Worm (Caenorhabditis elegans) whole organism, L1 larva: Measurements from ENCODE around the gene dkc-1.

Experiments
- C16A3.4 ChIP-seq: fragments of 150-350 bp; optimal IDR thresholded peaks from 2 replicates; lab custom pipeline; 2014; ENCODE audit warnings: missing biosample characterization, missing genetic modification characterization
- F16B12.6 ChIP-seq: fragments of 150-350 bp; optimal IDR thresholded peaks from 2 replicates; lab custom pipeline; 2014; ENCODE audit warnings: missing biosample characterization, missing genetic modification characterization
- aha-1 ChIP-seq: fragments of 150-350 bp; optimal IDR thresholded peaks from 2 replicates; lab custom pipeline; 2014; ENCODE audit warnings: missing biosample characterization, missing genetic modification characterization
- aly-2 ChIP-seq: fragments of 150-350 bp; optimal IDR thresholded peaks from 2 replicates; lab custom pipeline; 2014; ENCODE audit warnings: missing biosample characterization, missing genetic modification characterization
- ama-1 ChIP-seq: fragments of 150-350 bp; optimal IDR thresholded peaks from 2 replicates; lab custom pipeline; 2014
- blmp-1 ChIP-seq: fragments of 150-350 bp; optimal IDR thresholded peaks from 2 replicates; lab custom pipeline; 2014; ENCODE audit warnings: missing biosample characterization, missing genetic modification characterization
- ceh-63 ChIP-seq: fragments of 200-800 bp; sonication (Bioruptor generic); optimal IDR thresholded peaks from 2 replicates; lab custom pipeline; 2018; ENCODE audit warnings: mild to moderate bottlenecking, missing genetic modification characterization, missing compliant biosample characterization
- ceh-8 ChIP-seq: fragments of 200-800 bp; sonication (Bioruptor generic); optimal IDR thresholded peaks from 2 replicates; lab custom pipeline; 2018; ENCODE audit warnings: mild to moderate bottlenecking, missing genetic modification characterization, moderate library complexity, missing compliant biosample characterization
- ceh-88 ChIP-seq: fragments of 200-800 bp; sonication (Bioruptor generic); IDR thresholded peaks from 2 replicates; pipeline ENCODE4 v1.3.6; 2022; ENCODE audit warnings: missing genetic modification characterization, missing compliant biosample characterization
- ceh-90 ChIP-seq: sonication (generic microtip); optimal IDR thresholded peaks from 2 replicates; lab custom pipeline; 2016; ENCODE audit warnings: missing genetic modification characterization, missing compliant biosample characterization
- ces-1 ChIP-seq: fragments of 150-350 bp; optimal IDR thresholded peaks from 2 replicates; lab custom pipeline; 2014; ENCODE audit warnings: missing biosample characterization, missing genetic modification reagents, missing genetic modification characterization
- efl-1 ChIP-seq, 4 experiments: fragments of 150-350 bp; optimal IDR thresholded peaks in 3 of 4; peaks in 1 of 4; 1 replicate in 1 of 4; 2 replicates in 3 of 4; lab custom pipeline; 2014; ENCODE audit warnings: missing biosample characterization in 2 of 4, missing genetic modification characterization in 2 of 4, missing genetic modification reagents in 2 of 4
- fkh-4 ChIP-seq: sonication (generic microtip); optimal IDR thresholded peaks from 2 replicates; lab custom pipeline; 2016; ENCODE audit warnings: missing compliant biosample characterization, missing genetic modification characterization, borderline replicate concordance
- fkh-8 ChIP-seq: sonication (generic microtip); optimal IDR thresholded peaks from 2 replicates; lab custom pipeline; 2016; ENCODE audit warnings: mild to moderate bottlenecking, missing genetic modification characterization, missing compliant biosample characterization
- fos-1 ChIP-seq: fragments of 150-350 bp; optimal IDR thresholded peaks from 2 replicates; lab custom pipeline; 2014; ENCODE audit warnings: missing biosample characterization, missing genetic modification characterization
- grh-1 ChIP-seq: fragments of 200-800 bp; sonication (Bioruptor generic); IDR thresholded peaks from 2 replicates; pipeline ENCODE4 v1.3.6; 2022; ENCODE audit warnings: missing genetic modification reagents, missing genetic modification characterization, missing compliant biosample characterization
- hlh-17 ChIP-seq: fragments of 200-800 bp; sonication (Bioruptor generic); optimal IDR thresholded peaks from 2 replicates; lab custom pipeline; 2018; ENCODE audit warnings: missing genetic modification characterization, mild to moderate bottlenecking, missing compliant biosample characterization, moderate library complexity, borderline replicate concordance
- isw-1 ChIP-seq: fragments of 200-800 bp; sonication (Bioruptor generic); IDR thresholded peaks from 2 replicates; pipeline ENCODE4 v1.3.6; 2022; ENCODE audit warnings: missing genetic modification characterization, missing compliant biosample characterization
- lin-13 ChIP-seq: fragments of 150-350 bp; optimal IDR thresholded peaks from 2 replicates; lab custom pipeline; 2014; ENCODE audit warnings: missing biosample characterization, missing genetic modification reagents, missing genetic modification characterization
- lin-15B ChIP-seq: fragments of 150-350 bp; sonication (generic microtip); optimal IDR thresholded peaks from 3 replicates; lab custom pipeline; 2014; ENCODE audit warnings: missing biosample characterization, missing genetic modification characterization
- lin-35 ChIP-seq, 2 experiments: fragments of 150-350 bp; optimal IDR thresholded peaks; 2 replicates each; lab custom pipeline; 2014; ENCODE audit warnings: missing biosample characterization in 2 of 2, missing genetic modification characterization in 2 of 2, missing genetic modification reagents in 2 of 2
- mab-9 ChIP-seq: fragments of 200-800 bp; sonication (Bioruptor generic); IDR thresholded peaks from 2 replicates; pipeline ENCODE4 v1.3.6; 2022; ENCODE audit warnings: missing genetic modification reagents, missing genetic modification characterization, missing compliant biosample characterization
- mef-2 ChIP-seq: fragments of 150-350 bp; optimal IDR thresholded peaks from 2 replicates; lab custom pipeline; 2014; ENCODE audit warnings: missing biosample characterization, missing genetic modification characterization
- mep-1 ChIP-seq: fragments of 150-350 bp; optimal IDR thresholded peaks from 2 replicates; lab custom pipeline; 2014; ENCODE audit warnings: missing biosample characterization, missing genetic modification characterization
- nhr-11 ChIP-seq: fragments of 150-350 bp; optimal IDR thresholded peaks from 2 replicates; lab custom pipeline; 2014; ENCODE audit warnings: missing biosample characterization, missing genetic modification characterization
- nhr-12 ChIP-seq: sonication (generic microtip); optimal IDR thresholded peaks from 2 replicates; lab custom pipeline; 2017; ENCODE audit warnings: missing biosample characterization, missing genetic modification characterization
- nhr-19 ChIP-seq: fragments of 200-800 bp; sonication (Bioruptor generic); conservative IDR thresholded peaks from 2 replicates; pipeline ENCODE4 v1.3.6; 2022; ENCODE audit warnings: missing genetic modification characterization, missing compliant biosample characterization
- nhr-20 ChIP-seq: sonication (generic microtip); optimal IDR thresholded peaks from 2 replicates; lab custom pipeline; 2016; ENCODE audit warnings: mild to moderate bottlenecking, missing genetic modification characterization, missing compliant biosample characterization
- nhr-47 ChIP-seq: sonication (generic microtip); optimal IDR thresholded peaks from 2 replicates; lab custom pipeline; 2016; ENCODE audit warnings: mild to moderate bottlenecking, missing genetic modification characterization, moderate library complexity, missing compliant biosample characterization
- nhr-71 ChIP-seq: sonication (generic microtip); optimal IDR thresholded peaks from 2 replicates; lab custom pipeline; 2016; ENCODE audit warnings: mild to moderate bottlenecking, missing genetic modification characterization, moderate library complexity, missing compliant biosample characterization
- nhr-77 ChIP-seq: fragments of 150-350 bp; optimal IDR thresholded peaks from 2 replicates; lab custom pipeline; 2014; ENCODE audit warnings: missing biosample characterization, missing genetic modification characterization
- nhr-84 ChIP-seq: sonication (generic microtip); optimal IDR thresholded peaks from 2 replicates; lab custom pipeline; 2017; ENCODE audit warnings: missing biosample characterization, missing genetic modification characterization
- nhr-85 ChIP-seq: sonication (generic microtip); peaks from one replicate; lab custom pipeline; 2016; ENCODE audit warnings: missing genetic modification characterization, inconsistent platforms, missing compliant biosample characterization
- skn-1 ChIP-seq: fragments of 150-350 bp; optimal IDR thresholded peaks from 2 replicates; lab custom pipeline; 2014; ENCODE audit warnings: missing biosample characterization, missing genetic modification characterization
- snpc-4 ChIP-seq: fragments of 150-350 bp; optimal IDR thresholded peaks from 2 replicates; lab custom pipeline; 2014; ENCODE audit warnings: missing biosample characterization, missing genetic modification characterization
- sptf-1 ChIP-seq: fragments of 150-350 bp; optimal IDR thresholded peaks from 2 replicates; lab custom pipeline; 2014; ENCODE audit warnings: missing biosample characterization, missing genetic modification characterization
- tlp-1 ChIP-seq: fragments of 150-350 bp; optimal IDR thresholded peaks from 2 replicates; lab custom pipeline; 2014; ENCODE audit warnings: missing biosample characterization, missing genetic modification characterization
- unc-130 ChIP-seq: fragments of 150-350 bp; optimal IDR thresholded peaks from 2 replicates; lab custom pipeline; 2017; ENCODE audit warnings: missing biosample characterization, missing genetic modification characterization, inconsistent platforms
- unc-30 ChIP-seq: sonication (generic microtip); optimal IDR thresholded peaks from 2 replicates; lab custom pipeline; 2017; ENCODE audit warnings: missing biosample characterization, missing genetic modification characterization
- zip-4 ChIP-seq: fragments of 200-800 bp; sonication (Bioruptor generic); optimal IDR thresholded peaks from 2 replicates; lab custom pipeline; 2018; ENCODE audit warnings: mild to moderate bottlenecking, missing genetic modification characterization, moderate library complexity, missing compliant biosample characterization

dkc-1 gene

DNA sequence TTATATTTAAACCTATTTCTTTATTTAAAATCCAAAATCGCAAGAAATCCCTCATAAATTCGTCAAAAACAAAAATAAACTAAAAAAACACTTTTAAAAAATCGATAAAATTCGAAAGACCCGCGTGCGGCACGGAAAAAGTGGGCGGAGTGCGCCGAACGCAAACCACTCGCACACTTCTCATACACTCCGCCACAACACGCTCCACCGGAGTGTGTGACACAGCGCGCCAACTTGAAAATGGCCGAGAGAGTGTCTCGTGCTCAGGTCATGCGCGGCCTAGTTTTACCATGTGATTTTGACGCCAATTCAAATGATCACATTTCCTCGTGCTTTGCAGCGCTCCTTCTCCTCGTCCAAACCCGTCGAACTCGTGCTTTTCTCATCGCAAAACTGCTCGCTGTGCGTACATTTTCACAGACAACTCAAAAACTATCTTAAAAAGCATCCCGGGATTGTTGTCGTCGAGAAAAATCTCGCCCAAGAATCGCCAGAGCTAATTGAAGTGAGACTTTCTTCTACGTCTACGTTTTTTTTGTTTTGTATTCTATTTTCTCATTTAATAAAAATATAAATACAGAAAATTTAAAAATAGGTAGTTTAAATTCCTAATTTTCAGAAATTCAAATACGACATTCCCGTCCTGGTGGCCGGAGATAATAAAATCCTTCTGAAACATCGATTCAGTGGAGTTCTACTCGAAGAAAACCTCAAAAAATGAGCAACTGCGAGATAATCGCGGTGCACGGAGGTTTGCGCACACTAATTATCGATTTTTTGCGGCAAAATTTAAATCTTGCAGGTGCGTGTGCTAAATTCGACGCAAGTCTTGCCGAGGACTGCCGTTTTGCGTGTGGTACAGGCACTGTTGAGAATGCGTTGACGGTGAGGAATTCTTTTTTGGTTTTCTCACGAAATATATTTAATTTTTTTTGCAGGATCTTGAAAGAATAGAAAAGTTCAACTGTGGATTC, 11.1 kb downstream of the dkc-1 start, which contains the start of gene tasp-1 (continued):
- peak; percentile 100 for TF ChIP-seq lin-15B
- peak; percentile 100 for TF ChIP-seq ceh-88 (GFP tag; lab: Robert Waterston, UW)
- peak; percentile 100 for TF ChIP-seq isw-1 (GFP tag; lab: Robert Waterston, UW)
- TF ChIP-seq ceh-63 (GFP tag; lab: Kevin White, UChicago) = peak; percentile 100
- peak; percentile 99 for TF ChIP-seq ceh-8 (GFP tag; lab: Kevin White, UChicago)
- peak; percentile 94 for TF ChIP-seq mef-2 (tag; lab: Kevin White, UChicago)
- peak; percentile 99 for TF ChIP-seq grh-1 (GFP tag; lab: Robert Waterston, UW)
- peak; percentile 98 for TF ChIP-seq aha-1 (tag; lab: Kevin White, UChicago)
- peak; percentile 100 for TF ChIP-seq nhr-47 (tag; lab: Kevin White, UChicago)
- TF ChIP-seq nhr-19 (GFP tag; lab: Robert Waterston, UW) = peak; percentile 100
- no peak for TF ChIP-seq hlh-17 (GFP tag; lab: Kevin White, UChicago)
- peak; percentile 99 for TF ChIP-seq skn-1 (tag; lab: Kevin White, UChicago)
- peak; percentile 19 for TF ChIP-seq unc-30
- TF ChIP-seq nhr-71 (tag; lab: Kevin White, UChicago) = peak; percentile 100
- peak; percentile 100 for TF ChIP-seq fkh-8 (tag; lab: Kevin White, UChicago)
- peak; percentile 98 for TF ChIP-seq zip-4 (GFP tag; lab: Kevin White, UChicago)
- TF ChIP-seq blmp-1 = peak; percentile 82
- TF ChIP-seq mep-1 (tag; lab: Kevin White, UChicago) = peak; percentile 98
- TF ChIP-seq nhr-12 (tag; lab: Kevin White, UChicago) = peak; percentile 76
- peak; percentile 91 for TF ChIP-seq ces-1 (GFP tag; lab: Kevin White, UChicago)
- peak; percentile 84 for TF ChIP-seq ceh-90 (tag; lab: Kevin White, UChicago)
- TF ChIP-seq unc-130 (tag; lab: Kevin White, UChicago) = peak; percentile 100
- peak; percentile 99 for TF ChIP-seq fos-1
- peak; percentile 93 for TF ChIP-seq snpc-4 (tag; lab: Kevin White, UChicago)
- TF ChIP-seq F16B12.6 = peak; percentile 80
- peak; percentile 100 for TF ChIP-seq nhr-77 (tag; lab: Kevin White, UChicago)
- TF ChIP-seq nhr-11 = peak; percentile 98
- TF ChIP-seq aly-2 (tag; lab: Kevin White, UChicago) = peak; percentile 97
- no peak for TF ChIP-seq tlp-1 (tag; lab: Kevin White, UChicago)
- peak; percentile 100 for TF ChIP-seq C16A3.4 (tag; lab: Kevin White, UChicago)
- TF ChIP-seq nhr-85 (tag; lab: Kevin White, UChicago) = peak; percentile 100
- TF ChIP-seq fkh-4 (tag; lab: Kevin White, UChicago) = peak; percentile 98
- peak; percentile 100 for TF ChIP-seq mab-9
- TF ChIP-seq nhr-84 (tag; lab: Kevin White, UChicago) = peak; percentile 90
- peak; percentile 100 for TF ChIP-seq lin-35 (GFP tag; optimal IDR thresholded peaks at IDR 0.05; lab: Kevin White, UChicago)
- peak; percentile 100 for TF ChIP-seq nhr-20 (tag; lab: Kevin White, UChicago)
- TF ChIP-seq, all 84 proteins: peak for 79

DNA sequence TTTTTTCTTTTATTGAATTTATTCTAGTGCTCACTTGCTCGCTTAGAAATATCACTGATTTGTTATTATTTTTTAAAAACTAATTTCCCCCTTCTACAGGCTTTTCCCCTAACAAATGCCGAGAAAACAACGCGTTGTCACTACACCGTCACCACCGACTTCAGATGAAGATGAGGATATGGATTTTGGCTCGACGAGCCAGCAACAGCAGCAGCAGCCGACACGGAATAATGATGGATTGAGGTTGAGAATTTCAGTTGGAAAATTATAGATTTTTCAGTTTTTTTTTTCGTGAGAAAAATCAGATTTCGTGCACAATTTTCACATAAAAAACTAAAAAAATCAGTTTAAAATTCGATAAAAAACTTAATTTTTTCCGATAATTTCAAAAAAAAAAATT, 14.8 kb downstream of the dkc-1 start, which contains the start of gene dpy-28:
Gene dpy-28, plus strand, starts transcription at position 100 of the 400 bp plus-strand sequence.
- TF ChIP-seq lin-35 (GFP tag; optimal IDR thresholded peaks at IDR 0.05; lab: Kevin White, UChicago) (no peak), aly-2 (tag; lab: Kevin White, UChicago) (no peak), efl-1 (optimal IDR thresholded peaks at IDR 0.05; lab: Kevin White, UChicago) (no peak), efl-1 (GFP tag; optimal IDR thresholded peaks at IDR 0.05 in 1 of 2; lab: Kevin White, UChicago) (peak in 1 of 2 experiments; percentile 82), sptf-1 (tag; lab: Kevin White, UChicago) (no peak), ces-1 (GFP tag; lab: Kevin White, UChicago) (no peak), nhr-47 (tag; lab: Kevin White, UChicago) (peak; percentile 27), ama-1 (peak; percentile 31), fos-1 (no peak), lin-13 (GFP tag; lab: Kevin White, UChicago) (no peak)
